Fruit fly (Drosophila melanogaster) whole organism, prepupa: ENCODE data around the gene CG14655.

ENCODE experiments used
- Blimp-1 ChIP-seq: fragments of 200-800 bp; sonication (Bioruptor generic); optimal IDR thresholded peaks from 3 replicates; lab custom pipeline; 2017; ENCODE audit warnings: missing biosample characterization, missing genetic modification characterization, mild to moderate bottlenecking, moderate library complexity, missing genetic modification reagents
- CG10631 ChIP-seq: fragments of 200-800 bp; sonication (Bioruptor generic); optimal IDR thresholded peaks from 2 replicates; lab custom pipeline; 2016; ENCODE audit warnings: missing biosample characterization, missing genetic modification characterization
- CG10669 ChIP-seq: fragments of 200-800 bp; sonication (Bioruptor generic); optimal IDR thresholded peaks from 3 replicates; lab custom pipeline; 2018; ENCODE audit warnings: missing biosample characterization, mild to moderate bottlenecking, missing genetic modification characterization, moderate library complexity
- CG11762 ChIP-seq: fragments of 200-800 bp; sonication (Bioruptor generic); optimal IDR thresholded peaks from 3 replicates; lab custom pipeline; 2016; ENCODE audit warnings: missing biosample characterization, missing genetic modification characterization; ENCODE audit not compliant: insufficient read depth
- CG11902 ChIP-seq: fragments of 200-800 bp; sonication (Bioruptor generic); optimal IDR thresholded peaks from 3 replicates; lab custom pipeline; 2016; ENCODE audit warnings: missing biosample characterization, missing genetic modification characterization
- CG15336 ChIP-seq: fragments of 200-800 bp; sonication (Bioruptor generic); IDR thresholded peaks from 2 replicates; pipeline ENCODE4 v1.3.6; 2022; ENCODE audit warnings: missing biosample characterization, missing genetic modification characterization
- CG1621 ChIP-seq: fragments of 200-800 bp; sonication (Bioruptor generic); optimal IDR thresholded peaks from 3 replicates; lab custom pipeline; 2018; ENCODE audit warnings: missing biosample characterization, mild to moderate bottlenecking, missing genetic modification characterization
- CG32006 ChIP-seq: fragments of 200-800 bp; sonication (Bioruptor generic); optimal IDR thresholded peaks from 3 replicates; lab custom pipeline; 2017; ENCODE audit warnings: missing biosample characterization, mild to moderate bottlenecking, missing genetic modification characterization
- CG34406 ChIP-seq: fragments of 200-800 bp; sonication (Bioruptor generic); optimal IDR thresholded peaks from 3 replicates; lab custom pipeline; 2016; ENCODE audit warnings: missing biosample characterization, missing genetic modification characterization
- CG6163 ChIP-seq: fragments of 200-800 bp; sonication (Bioruptor generic); IDR thresholded peaks from 3 replicates; pipeline ENCODE4 v1.3.6; 2022; ENCODE audit warnings: missing biosample characterization, missing genetic modification characterization
- CG6808 ChIP-seq: fragments of 200-800 bp; sonication (Bioruptor generic); optimal IDR thresholded peaks from 3 replicates; lab custom pipeline; 2017; ENCODE audit warnings: missing biosample characterization, missing genetic modification characterization, mild to moderate bottlenecking, moderate library complexity, missing genetic modification reagents
- CG6854 ChIP-seq: fragments of 200-800 bp; sonication (Bioruptor generic); optimal IDR thresholded peaks from 2 replicates; lab custom pipeline; 2017; ENCODE audit warnings: missing biosample characterization, mild to moderate bottlenecking, missing genetic modification characterization
- CG9139 ChIP-seq: fragments of 200-800 bp; sonication (Bioruptor generic); optimal IDR thresholded peaks from 3 replicates; lab custom pipeline; 2017; ENCODE audit warnings: missing biosample characterization, mild to moderate bottlenecking, missing genetic modification characterization
- Eip75B ChIP-seq: fragments of 200-800 bp; sonication (Bioruptor generic); optimal IDR thresholded peaks from 3 replicates; lab custom pipeline; 2016; ENCODE audit warnings: missing biosample characterization, missing genetic modification characterization
- Eip78C ChIP-seq: fragments of 200-800 bp; sonication (Bioruptor generic); peaks from one replicate; lab custom pipeline; 2016; ENCODE audit warnings: missing biosample characterization, missing genetic modification characterization
- Eip93F ChIP-seq: fragments of 200-800 bp; sonication (Bioruptor generic); optimal IDR thresholded peaks from 2 replicates; lab custom pipeline; 2016; ENCODE audit warnings: missing biosample characterization, mild to moderate bottlenecking, missing genetic modification characterization
- Ets21C ChIP-seq: fragments of 200-800 bp; sonication (Bioruptor generic); optimal IDR thresholded peaks from 3 replicates; lab custom pipeline; 2016; ENCODE audit warnings: missing biosample characterization, missing genetic modification characterization
- Gug ChIP-seq: fragments of 200-800 bp; sonication (Bioruptor generic); IDR thresholded peaks from 2 replicates; pipeline ENCODE4 v1.3.6; 2022; ENCODE audit warnings: missing biosample characterization, missing genetic modification characterization
- Hr39 ChIP-seq: fragments of 200-800 bp; sonication (Bioruptor generic); optimal IDR thresholded peaks from 2 replicates; lab custom pipeline; 2016; ENCODE audit warnings: missing biosample characterization, missing genetic modification characterization
- Smox ChIP-seq: fragments of 200-800 bp; sonication (Bioruptor generic); optimal IDR thresholded peaks from 3 replicates; lab custom pipeline; 2016; ENCODE audit warnings: missing biosample characterization, missing genetic modification characterization
- Sox102F ChIP-seq: fragments of 200-800 bp; sonication (Bioruptor generic); optimal IDR thresholded peaks from 2 replicates; lab custom pipeline; 2016; ENCODE audit warnings: missing biosample characterization, mild to moderate bottlenecking, missing genetic modification characterization
- Sox15 ChIP-seq: fragments of 200-800 bp; sonication (Bioruptor generic); optimal IDR thresholded peaks from 3 replicates; lab custom pipeline; 2016; ENCODE audit warnings: missing biosample characterization, missing genetic modification characterization
- acj6 ChIP-seq: fragments of 200-800 bp; sonication (Bioruptor generic); optimal IDR thresholded peaks from 3 replicates; lab custom pipeline; 2016; ENCODE audit warnings: missing biosample characterization, missing genetic modification characterization
- dac ChIP-seq: fragments of 200-800 bp; sonication (Bioruptor generic); optimal IDR thresholded peaks from 2 replicates; lab custom pipeline; 2017; ENCODE audit warnings: missing biosample characterization, mild to moderate bottlenecking, missing genetic modification characterization
- dsx ChIP-seq: fragments of 200-800 bp; optimal IDR thresholded peaks from 3 replicates; lab custom pipeline; 2019; ENCODE audit warnings: missing biosample characterization, mild to moderate bottlenecking, missing genetic modification characterization, moderate library complexity; ENCODE audit not compliant: poor library complexity, severe bottlenecking
- eg ChIP-seq: fragments of 200-800 bp; sonication (Bioruptor generic); IDR thresholded peaks from 3 replicates; pipeline ENCODE4 v1.3.6; 2022; ENCODE audit warnings: missing biosample characterization, missing genetic modification characterization
- esn ChIP-seq: fragments of 200-800 bp; sonication (Bioruptor generic); optimal IDR thresholded peaks from 2 replicates; lab custom pipeline; 2016; ENCODE audit warnings: missing biosample characterization, mild to moderate bottlenecking, missing genetic modification characterization, moderate library complexity
- fd85E ChIP-seq: fragments of 200-800 bp; sonication (Bioruptor generic); optimal IDR thresholded peaks from 3 replicates; lab custom pipeline; 2016; ENCODE audit warnings: missing biosample characterization, missing genetic modification characterization
- fkh ChIP-seq: fragments of 200-800 bp; sonication (Bioruptor generic); optimal IDR thresholded peaks from 3 replicates; lab custom pipeline; 2017; ENCODE audit warnings: missing biosample characterization, mild to moderate bottlenecking, missing genetic modification characterization, moderate library complexity
- lz ChIP-seq: fragments of 200-800 bp; sonication (Bioruptor generic); optimal IDR thresholded peaks from 3 replicates; lab custom pipeline; 2016; ENCODE audit warnings: missing biosample characterization, missing genetic modification characterization
- net ChIP-seq: fragments of 200-800 bp; sonication (Bioruptor generic); optimal IDR thresholded peaks from 3 replicates; lab custom pipeline; 2016; ENCODE audit warnings: missing biosample characterization, missing genetic modification characterization
- pdm3 ChIP-seq: fragments of 200-800 bp; sonication (Bioruptor generic); optimal IDR thresholded peaks from 3 replicates; lab custom pipeline; 2016; ENCODE audit warnings: missing biosample characterization, missing genetic modification characterization
- salr ChIP-seq, 2 experiments: fragments of 200-800 bp; sonication (Bioruptor generic); optimal IDR thresholded peaks; 3 replicates each; lab custom pipeline; 2016 to 2018; ENCODE audit warnings: missing biosample characterization in 2 of 2, missing genetic modification characterization in 2 of 2, mild to moderate bottlenecking in 1 of 2
- spab ChIP-seq: fragments of 200-800 bp; sonication (Bioruptor generic); optimal IDR thresholded peaks from 2 replicates; lab custom pipeline; 2017; ENCODE audit warnings: missing biosample characterization, mild to moderate bottlenecking, missing genetic modification characterization, missing genetic modification reagents
- ss ChIP-seq, 2 experiments: fragments of 200-800 bp; sonication (Bioruptor generic); optimal IDR thresholded peaks; 2 replicates in 1 of 2; 3 replicates in 1 of 2; lab custom pipeline; 2017 to 2018; ENCODE audit warnings: mild to moderate bottlenecking in 2 of 2, missing biosample characterization in 2 of 2, missing genetic modification characterization in 2 of 2, moderate library complexity in 1 of 2
- svp ChIP-seq: fragments of 200-800 bp; sonication (Bioruptor generic); peaks from one replicate; lab custom pipeline; 2016; ENCODE audit warnings: missing biosample characterization, missing genetic modification characterization
- vri ChIP-seq: fragments of 200-800 bp; sonication (Bioruptor generic); optimal IDR thresholded peaks from 3 replicates; lab custom pipeline; 2016; ENCODE audit warnings: missing biosample characterization, mild to moderate bottlenecking, missing genetic modification characterization

Gene CG14655

DNA sequence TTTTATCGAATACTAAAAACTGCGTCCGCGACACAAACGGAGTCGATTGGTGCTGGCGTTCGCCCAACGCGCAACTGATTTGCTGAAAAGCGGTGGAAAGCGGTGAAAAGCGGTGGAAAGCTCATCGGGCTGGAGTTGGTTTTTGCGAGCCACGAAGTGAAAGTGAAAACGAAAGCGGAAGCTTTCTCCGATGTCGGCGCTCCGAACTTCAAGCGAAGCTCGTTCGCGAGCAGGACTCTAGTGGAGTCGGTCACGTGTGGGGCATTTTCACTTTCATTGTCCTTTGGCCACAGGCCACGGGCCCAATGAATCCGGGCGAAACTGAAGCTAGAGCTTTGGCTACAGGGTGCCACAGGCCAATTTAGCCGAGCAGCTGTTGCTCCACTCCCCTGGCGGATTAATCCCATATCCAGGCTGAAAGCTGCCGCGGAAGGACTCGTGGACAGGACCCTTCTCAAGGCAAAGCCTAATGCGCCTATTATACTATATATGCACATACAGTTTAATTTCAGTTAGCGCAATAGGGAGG is 11.3 kb downstream of the CG14655 start:
- no peak for TF ChIP-seq spab
- TF ChIP-seq pdm3: no peak
- no peak for TF ChIP-seq CG6163 (GFP tag; lab: Robert Waterston, UW)
- TF ChIP-seq CG6854: no peak
- peak; percentile 15 for TF ChIP-seq Eip78C (GFP tag; lab: Kevin White, UChicago)
- no peak for TF ChIP-seq CG11762 (GFP tag; lab: Kevin White, UChicago)
- peak; percentile 35 for TF ChIP-seq Eip75B (GFP tag; lab: Kevin White, UChicago)
- TF ChIP-seq CG34406 (GFP tag; lab: Kevin White, UChicago): no peak
- no peak for TF ChIP-seq Gug (GFP tag; lab: Robert Waterston, UW)
- TF ChIP-seq CG9139 (GFP tag; lab: Kevin White, UChicago): peak; percentile 19
- no peak for TF ChIP-seq Ets21C (GFP tag; lab: Kevin White, UChicago)
- TF ChIP-seq CG11902 (GFP tag; lab: Kevin White, UChicago): no peak
- TF ChIP-seq Hr39: no peak
- TF ChIP-seq CG15336 (GFP tag; lab: Robert Waterston, UW): peak; percentile 16; the same call in 1 of the 2 replicates
- peak; percentile 18 for TF ChIP-seq CG6808 (GFP tag; lab: Kevin White, UChicago)
- TF ChIP-seq CG10669: no peak
- TF ChIP-seq ss (GFP tag; optimal IDR thresholded peaks at IDR 0.05; lab: Kevin White, UChicago): peak in 1 of 2 experiments; percentile 39
- TF ChIP-seq lz (GFP tag; lab: Kevin White, UChicago): no peak
- no peak for TF ChIP-seq Blimp-1 (GFP tag; lab: Kevin White, UChicago)
- TF ChIP-seq dac: peak; percentile 5
- TF ChIP-seq Sox102F (GFP tag; lab: Kevin White, UChicago): no peak
- TF ChIP-seq Eip93F (GFP tag; lab: Kevin White, UChicago): no peak
- no peak for TF ChIP-seq salr (GFP tag; optimal IDR thresholded peaks at IDR 0.05; lab: Kevin White, UChicago)
- peak; percentile 41; the same call in 1 of the 3 replicates for TF ChIP-seq eg (GFP tag; lab: Robert Waterston, UW)
- no peak for TF ChIP-seq CG1621 (tag; lab: Kevin White, UChicago)
- TF ChIP-seq CG32006 (GFP tag; lab: Kevin White, UChicago): peak; percentile 10
- no peak for TF ChIP-seq Sox15 (GFP tag; lab: Kevin White, UChicago)
- TF ChIP-seq CG10631 (GFP tag; lab: Kevin White, UChicago): no peak
- TF ChIP-seq fd85E (GFP tag; lab: Kevin White, UChicago): no peak
- TF ChIP-seq, all 60 proteins: peak for 9

DNA sequence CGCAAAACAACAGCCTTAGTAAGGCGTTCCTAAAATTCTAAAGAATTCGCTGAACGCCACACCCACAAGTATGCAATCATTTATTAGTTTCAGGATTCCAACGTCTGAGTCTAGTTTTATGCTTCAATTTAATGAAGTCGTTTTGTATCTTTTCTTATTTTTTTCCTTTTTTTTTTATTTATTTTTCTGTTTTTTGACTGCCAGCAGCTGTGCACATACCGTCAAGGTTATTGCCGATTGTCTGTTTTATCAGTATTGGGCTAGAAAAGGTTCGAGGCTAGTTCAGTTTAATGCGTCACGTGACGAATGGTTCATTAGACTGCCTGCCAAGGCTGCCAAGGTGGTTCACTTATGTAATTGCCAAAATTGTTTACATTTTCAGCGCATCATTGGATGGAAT is 18.7 kb downstream of the CG14655 start:
- TF ChIP-seq fkh (peak; percentile 28), spab (no peak), CG1621 (tag; lab: Kevin White, UChicago) (no peak), fd85E (GFP tag; lab: Kevin White, UChicago) (no peak), esn (no peak), Ets21C (GFP tag; lab: Kevin White, UChicago) (no peak), svp (GFP tag; lab: Kevin White, UChicago) (peak; percentile 43), vri (peak; percentile 57), Blimp-1 (GFP tag; lab: Kevin White, UChicago) (no peak), acj6 (GFP tag; lab: Kevin White, UChicago) (no peak), dsx (GFP tag; lab: Kevin White, UChicago) (no peak), Smox (GFP tag; lab: Kevin White, UChicago) (no peak), net (GFP tag; lab: Kevin White, UChicago) (no peak), eg (GFP tag; lab: Robert Waterston, UW) (0 out of 3 replicates have a peak, but pooled peaks have one; percentile 26), CG6854 (no peak), CG10669 (peak; percentile 6), Hr39 (peak; percentile 7), salr (GFP tag; optimal IDR thresholded peaks at IDR 0.05; lab: Kevin White, UChicago) (no peak), Sox102F (GFP tag; lab: Kevin White, UChicago) (peak; percentile 7), CG9139 (GFP tag; lab: Kevin White, UChicago) (no peak), ss (GFP tag; optimal IDR thresholded peaks at IDR 0.05; lab: Kevin White, UChicago) (no peak), CG34406 (GFP tag; lab: Kevin White, UChicago) (peak; percentile 27)
- TF ChIP-seq, all 60 proteins: peak for 8
